Fruit fly (Drosophila melanogaster): ENCODE data around the gene Svil.
A peak's percentile ranks its signal among the peaks of the same experiment; 100 is the strongest.

Svil gene

DNA sequence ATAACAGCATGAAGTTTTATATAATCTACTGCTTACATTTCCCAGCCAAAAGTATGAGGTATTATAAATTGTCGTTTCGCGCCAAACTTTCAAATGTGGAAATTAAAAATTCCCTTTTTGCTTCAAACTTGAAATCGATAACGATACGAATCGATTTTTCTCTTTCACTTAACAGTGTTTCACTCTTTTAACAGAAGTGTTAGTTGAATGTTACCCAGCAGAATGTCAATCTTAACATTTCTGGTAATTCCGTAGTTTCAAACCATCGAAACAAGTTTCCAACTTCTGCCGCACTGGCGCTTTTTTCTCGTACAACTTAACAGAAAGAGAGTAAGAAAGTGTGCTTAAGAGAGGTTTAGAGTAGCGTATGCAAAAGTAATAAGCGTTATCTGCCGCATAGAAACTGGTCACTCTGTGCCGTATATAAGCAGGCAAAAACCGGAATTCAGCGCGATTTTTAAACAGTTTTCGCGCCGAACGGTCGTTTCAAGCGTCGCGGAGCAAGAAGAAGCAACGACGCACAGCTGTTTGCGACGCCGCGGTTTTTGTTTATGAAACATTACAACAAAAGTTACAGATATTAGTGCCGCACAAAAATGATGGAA lies 89.1 kb downstream of the Svil start:
- no peak for TF ChIP-seq Pif1B (GFP tag; optimal IDR thresholded peaks at IDR 0.05)
- TF ChIP-seq rn (GFP tag; IDR thresholded peaks at IDR 0.05), result no peak
- peak; percentile 40; the same call in 1 of the 2 replicates for TF ChIP-seq CG12605 (GFP tag; IDR thresholded peaks at IDR 0.05)
- TF ChIP-seq CG10348 (GFP tag; IDR thresholded peaks at IDR 0.05), result no peak
- TF ChIP-seq CG32121 (GFP tag; IDR thresholded peaks at IDR 0.05), result no peak
- peak; percentile 2 for TF ChIP-seq CG8159 (tag; optimal IDR thresholded peaks at IDR 0.05)
- TF ChIP-seq CG8301 (tag; optimal IDR thresholded peaks at IDR 0.05), result no peak
- 0 out of 3 replicates have a peak, but pooled peaks have one; percentile 29 for TF ChIP-seq fd96Ca (GFP tag; IDR thresholded peaks at IDR 0.05)
- TF ChIP-seq Snoo (tag; optimal IDR thresholded peaks at IDR 0.05), result peak; percentile 24
- TF ChIP-seq CG34367 (tag; optimal IDR thresholded peaks at IDR 0.05), result no peak
- no peak for TF ChIP-seq CG15710 (tag; optimal IDR thresholded peaks at IDR 0.05)
- peak; percentile 35 for TF ChIP-seq EcR (GFP tag; optimal IDR thresholded peaks at IDR 0.05)
- no peak for TF ChIP-seq CG14655 (GFP tag; optimal IDR thresholded peaks at IDR 0.05)
- peak; percentile 55; the same call in 1 of the 2 replicates for TF ChIP-seq Ets98B (GFP tag; IDR thresholded peaks at IDR 0.05)
- peak; percentile 21 for TF ChIP-seq CG13204 (GFP tag; optimal IDR thresholded peaks at IDR 0.05)
- TF ChIP-seq CG4496 (GFP tag; IDR thresholded peaks at IDR 0.05), result peak; percentile 49; the same call in 2 of the 3 replicates
- peak; percentile 29 for TF ChIP-seq gl (tag; optimal IDR thresholded peaks at IDR 0.05)
- TF ChIP-seq Pif1A (GFP tag; optimal IDR thresholded peaks at IDR 0.05), result no peak

DNA sequence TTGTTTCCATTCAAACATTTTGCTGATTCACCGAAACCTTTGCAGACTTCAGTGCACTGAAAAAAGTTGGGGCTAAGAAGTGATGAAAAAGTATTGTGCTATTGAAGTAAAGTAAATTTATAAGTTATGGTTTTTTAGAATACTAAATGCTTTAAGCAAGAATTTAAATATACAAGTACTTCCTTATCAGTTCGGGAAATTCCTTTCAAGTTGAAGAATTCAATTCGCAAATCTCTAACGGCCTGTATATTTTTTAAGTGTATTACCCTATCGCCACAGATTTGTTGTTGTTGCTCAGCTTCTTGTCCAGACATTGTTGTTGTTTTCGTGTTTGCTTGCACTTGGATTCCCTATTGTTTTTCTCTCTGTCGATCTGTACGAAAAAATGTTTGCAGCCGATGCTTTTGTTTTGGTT lies 90.0 kb downstream of the Svil start:
- peak; percentile 76 for TF ChIP-seq CG9948 (tag; optimal IDR thresholded peaks at IDR 0.05)
- TF ChIP-seq gl (tag; optimal IDR thresholded peaks at IDR 0.05), result peak; percentile 43
- TF ChIP-seq CG4496 (GFP tag; IDR thresholded peaks at IDR 0.05), result peak; percentile 87; the same call in 2 of the 3 replicates
- TF ChIP-seq CG32121 (GFP tag; IDR thresholded peaks at IDR 0.05), result peak; percentile 81
- TF ChIP-seq CG8301 (tag; optimal IDR thresholded peaks at IDR 0.05), result peak; percentile 75
- peak; percentile 82 for TF ChIP-seq CG17806 (tag; optimal IDR thresholded peaks at IDR 0.05)
- no peak for TF ChIP-seq CG10348 (GFP tag; IDR thresholded peaks at IDR 0.05)
- TF ChIP-seq Pif1B (GFP tag; optimal IDR thresholded peaks at IDR 0.05), result peak; percentile 74
- peak; percentile 79 for TF ChIP-seq CG15710 (tag; optimal IDR thresholded peaks at IDR 0.05)
- peak; percentile 54 for TF ChIP-seq D1 (tag; optimal IDR thresholded peaks at IDR 0.05)
- TF ChIP-seq CG13204 (GFP tag; optimal IDR thresholded peaks at IDR 0.05), result peak; percentile 45
- TF ChIP-seq CG34367 (tag; optimal IDR thresholded peaks at IDR 0.05), result peak; percentile 66
- TF ChIP-seq fd96Ca (GFP tag; IDR thresholded peaks at IDR 0.05), result peak; percentile 82
- 0 out of 2 replicates have a peak, but pooled peaks have one; percentile 8 for TF ChIP-seq rn (GFP tag; IDR thresholded peaks at IDR 0.05)
- peak; percentile 70 for TF ChIP-seq Snoo (tag; optimal IDR thresholded peaks at IDR 0.05)
- TF ChIP-seq CG14655 (GFP tag; optimal IDR thresholded peaks at IDR 0.05), result peak; percentile 82
- peak; percentile 85 for TF ChIP-seq CG8159 (tag; optimal IDR thresholded peaks at IDR 0.05)
- TF ChIP-seq Pif1A (GFP tag; optimal IDR thresholded peaks at IDR 0.05), result peak; percentile 81
- peak; percentile 65; the same call in 1 of the 2 replicates for TF ChIP-seq CG12605 (GFP tag; IDR thresholded peaks at IDR 0.05)
- peak; percentile 82 for TF ChIP-seq Ets98B (GFP tag; IDR thresholded peaks at IDR 0.05)
- no peak for TF ChIP-seq EcR (GFP tag; optimal IDR thresholded peaks at IDR 0.05)

DNA sequence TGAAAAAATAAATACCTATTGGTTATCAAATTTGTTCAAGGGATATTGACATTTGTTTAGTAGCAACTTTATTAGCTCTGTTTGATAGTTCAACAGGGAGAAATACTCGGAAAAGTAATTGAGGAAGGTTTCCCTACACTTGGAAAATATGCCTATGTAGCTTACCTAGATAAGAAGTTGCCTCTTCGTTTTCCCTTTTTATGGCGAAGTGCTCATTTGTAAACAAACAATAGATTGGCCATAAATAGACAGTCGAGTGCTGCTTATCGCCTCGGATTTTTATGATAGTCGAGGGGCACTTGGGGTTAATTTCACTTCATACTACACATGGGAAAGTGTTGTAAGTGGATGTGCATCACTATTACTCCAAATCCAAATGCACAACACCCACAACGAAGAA lies 91.1 kb downstream of the Svil start:
- TF ChIP-seq CG14655 (GFP tag; optimal IDR thresholded peaks at IDR 0.05), result peak; percentile 17
- TF ChIP-seq Snoo (tag; optimal IDR thresholded peaks at IDR 0.05), result no peak
- TF ChIP-seq EcR (GFP tag; optimal IDR thresholded peaks at IDR 0.05), result no peak
- TF ChIP-seq CG12605 (GFP tag; IDR thresholded peaks at IDR 0.05), result no peak

DNA sequence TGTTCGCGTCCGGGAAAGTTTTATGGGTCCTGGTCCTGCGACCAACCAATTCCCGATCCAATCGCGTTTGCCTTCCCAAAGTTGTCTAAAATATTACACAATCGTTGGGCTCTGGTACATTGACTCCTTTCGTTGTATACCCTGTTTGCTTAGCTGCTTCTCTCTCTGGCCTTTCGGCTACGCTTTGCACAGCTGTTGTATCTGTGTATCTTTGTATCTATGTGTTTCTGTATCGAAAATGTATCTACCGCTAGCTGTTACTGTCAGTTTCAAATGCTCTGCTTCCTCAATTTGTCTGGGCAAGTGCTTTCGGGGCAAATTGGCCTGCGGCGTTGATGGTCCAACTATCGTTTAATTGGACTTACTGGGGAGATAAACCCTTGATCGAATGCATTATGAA lies 92.2 kb downstream of the Svil start:
- TF ChIP-seq EcR (GFP tag; optimal IDR thresholded peaks at IDR 0.05) (peak; percentile 25), CG32121 (GFP tag; IDR thresholded peaks at IDR 0.05) (no peak)

DNA sequence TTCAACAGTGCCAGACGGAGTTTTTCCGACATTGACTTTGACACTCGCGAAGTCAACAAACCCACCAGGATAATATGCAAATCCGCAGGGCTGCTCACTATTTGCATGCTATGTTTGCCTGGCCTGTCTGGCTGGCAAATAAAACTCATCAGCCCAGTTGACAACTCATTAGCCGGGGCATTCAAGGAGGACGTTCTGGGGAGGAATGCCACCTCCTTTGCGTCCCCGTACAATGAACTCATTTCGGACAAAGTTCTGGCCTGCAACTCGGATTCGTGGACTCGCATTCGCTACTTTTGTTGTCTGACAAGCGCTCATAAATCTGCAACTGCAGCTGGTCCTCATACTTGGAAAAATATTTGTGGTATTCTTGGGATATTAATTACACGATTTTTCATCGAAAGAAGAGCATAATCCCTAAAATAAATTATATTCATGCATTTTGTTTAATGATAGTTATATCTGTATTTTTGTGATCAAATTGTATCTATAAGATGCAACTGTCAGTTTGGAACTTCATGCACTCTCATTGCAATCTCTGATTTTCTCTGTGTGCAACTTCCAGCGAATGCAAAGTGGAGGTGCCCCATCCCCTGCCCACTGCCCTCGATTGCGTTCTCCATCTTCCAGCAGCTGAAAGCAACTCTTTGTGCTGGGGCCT lies 93.4 kb downstream of the Svil start:
- TF ChIP-seq fd96Ca (GFP tag; IDR thresholded peaks at IDR 0.05) (no peak), CG14655 (GFP tag; optimal IDR thresholded peaks at IDR 0.05) (peak; percentile 88), CG10348 (GFP tag; IDR thresholded peaks at IDR 0.05) (no peak), EcR (GFP tag; optimal IDR thresholded peaks at IDR 0.05) (peak; percentile 80), Pif1B (GFP tag; optimal IDR thresholded peaks at IDR 0.05) (peak; percentile 56), CG17806 (tag; optimal IDR thresholded peaks at IDR 0.05) (peak; percentile 81), D1 (tag; optimal IDR thresholded peaks at IDR 0.05) (peak; percentile 41), CG32121 (GFP tag; IDR thresholded peaks at IDR 0.05) (no peak), CG34367 (tag; optimal IDR thresholded peaks at IDR 0.05) (peak; percentile 32), Pif1A (GFP tag; optimal IDR thresholded peaks at IDR 0.05) (peak; percentile 77), Snoo (tag; optimal IDR thresholded peaks at IDR 0.05) (peak; percentile 29), gl (tag; optimal IDR thresholded peaks at IDR 0.05) (peak; percentile 41), CG8301 (tag; optimal IDR thresholded peaks at IDR 0.05) (peak; percentile 82), CG12605 (GFP tag; IDR thresholded peaks at IDR 0.05) (peak; percentile 44; the same call in 1 of the 2 replicates), rn (GFP tag; IDR thresholded peaks at IDR 0.05) (0 out of 2 replicates have a peak, but pooled peaks have one; percentile 5), CG4496 (GFP tag; IDR thresholded peaks at IDR 0.05) (peak; percentile 47; the same call in 1 of the 3 replicates), CG9948 (tag; optimal IDR thresholded peaks at IDR 0.05) (peak; percentile 69), CG15710 (tag; optimal IDR thresholded peaks at IDR 0.05) (peak; percentile 78), Ets98B (GFP tag; IDR thresholded peaks at IDR 0.05) (peak; percentile 38), CG13204 (GFP tag; optimal IDR thresholded peaks at IDR 0.05) (peak; percentile 12), CG8159 (tag; optimal IDR thresholded peaks at IDR 0.05) (peak; percentile 82)
